Fruit fly (Drosophila melanogaster) ovary, adult (tissue): ENCODE measurements around the gene Phae1.

Experiments used
- CG17801 ChIP-seq: fragments of 200-800 bp; optimal IDR thresholded peaks from 2 replicates; lab custom pipeline; 2019; ENCODE audit warnings: missing biosample characterization, mild to moderate bottlenecking, missing genetic modification characterization, moderate library complexity; ENCODE audit not compliant: partially characterized antibody

Phae1 gene

dm6 chr2L:12108779-12109564, at the start of gene Phae1, which contains the start of gene Rab6:
Phae1 (plus strand) TSS chr2L:12109417.
Rab6 (minus strand) TSS chr2L:12109116.
- peak; percentile 63 for TF ChIP-seq CG17801

DNA sequence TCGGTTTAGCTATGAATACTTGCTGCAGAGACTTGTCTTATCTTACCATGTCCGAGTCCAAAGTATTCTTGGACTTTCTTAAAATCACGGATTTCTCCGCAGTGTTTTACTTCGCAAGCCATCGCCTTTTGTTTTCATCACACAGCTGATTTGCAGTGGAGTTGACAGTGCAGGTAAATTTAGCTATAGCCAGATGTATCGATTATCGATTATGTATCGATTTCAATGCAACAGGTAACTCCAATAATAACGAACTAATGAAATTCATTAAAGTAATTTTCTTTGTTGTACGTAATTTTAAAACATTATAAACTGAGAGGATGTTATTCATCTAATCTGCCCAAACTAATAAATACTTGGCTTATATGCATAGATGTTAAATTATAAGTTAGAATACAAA, 46.2 kb upstream of the Phae1 start, which contains the start of gene Rab3-GAP:
Gene Rab3-GAP (minus strand): TSS at position 150 of the 400 bp plus-strand sequence.
- TF ChIP-seq CG17801: peak; percentile 19

DNA sequence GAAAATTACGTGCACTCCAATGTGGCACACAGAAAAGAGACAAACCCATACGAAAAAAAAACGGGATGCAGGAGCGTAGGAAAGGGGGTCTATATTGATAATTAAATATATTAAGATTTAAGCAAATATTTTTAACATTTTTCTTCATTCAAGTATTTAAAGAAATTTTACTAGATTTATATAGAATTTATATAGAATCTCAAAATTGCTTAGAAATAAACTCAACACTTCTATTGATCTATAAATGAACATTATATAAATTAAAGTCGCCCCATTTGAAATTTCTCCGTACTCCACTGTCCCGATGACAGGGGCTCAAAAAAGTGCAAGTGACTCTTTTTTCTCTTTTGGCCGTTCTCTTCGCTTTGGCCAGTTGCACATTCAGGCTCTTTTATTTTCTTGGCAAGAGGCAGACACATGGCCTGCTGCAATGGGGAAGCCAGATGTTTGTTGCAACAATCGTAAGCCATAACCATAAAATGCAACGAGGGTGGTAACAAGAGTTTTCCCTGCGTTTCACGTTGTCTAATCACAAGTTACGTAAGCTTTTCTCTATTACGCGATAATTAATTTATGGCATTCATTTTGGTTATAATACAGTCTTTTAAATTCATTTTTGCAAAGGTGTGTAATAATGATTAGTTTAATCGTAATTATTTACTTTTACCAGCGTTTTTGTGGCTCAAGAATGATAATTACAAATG, 43.4 kb upstream of the Phae1 start:
- no peak for TF ChIP-seq CG17801

DNA sequence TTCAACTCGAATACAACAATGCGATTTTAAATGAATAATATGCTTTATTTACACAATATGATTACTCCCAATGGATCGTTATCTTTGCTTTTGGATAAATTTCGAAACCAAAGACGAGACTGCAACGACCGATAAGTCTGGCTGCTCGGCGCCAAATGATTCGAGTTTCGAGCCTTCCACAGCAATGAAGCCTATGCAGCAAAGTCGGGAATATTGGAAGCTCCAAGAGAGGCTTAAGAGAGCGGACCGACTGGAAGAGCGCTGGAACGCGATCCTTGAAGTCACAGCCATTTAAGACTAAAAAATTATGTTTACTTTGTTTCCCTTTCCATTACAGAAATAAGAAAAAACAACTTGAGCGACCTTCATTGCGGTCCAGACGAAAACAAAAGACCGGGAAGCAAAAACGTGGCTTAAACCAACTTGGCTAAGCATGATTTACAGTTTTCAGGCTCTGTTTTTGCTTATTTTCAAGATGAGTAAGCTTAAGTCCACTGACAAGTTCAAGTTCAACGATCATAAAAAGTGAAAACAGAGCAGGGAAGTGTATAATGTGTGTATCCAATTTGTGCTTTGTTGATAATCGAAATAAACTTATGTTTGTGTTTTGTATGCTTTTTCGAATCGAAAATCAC, 42.5 kb upstream of the Phae1 start, which contains the start of gene firl:
Gene firl (minus strand): TSS at position 159 of the 635 bp plus-strand sequence.
- TF ChIP-seq CG17801: no peak

dm6 chr2L:12075850-12076249, 33.4 kb upstream of the Phae1 start, which contains the start of gene CG14947:
CG14947 (plus strand) TSS chr2L:12076100.
- TF ChIP-seq CG17801: no peak

DNA sequence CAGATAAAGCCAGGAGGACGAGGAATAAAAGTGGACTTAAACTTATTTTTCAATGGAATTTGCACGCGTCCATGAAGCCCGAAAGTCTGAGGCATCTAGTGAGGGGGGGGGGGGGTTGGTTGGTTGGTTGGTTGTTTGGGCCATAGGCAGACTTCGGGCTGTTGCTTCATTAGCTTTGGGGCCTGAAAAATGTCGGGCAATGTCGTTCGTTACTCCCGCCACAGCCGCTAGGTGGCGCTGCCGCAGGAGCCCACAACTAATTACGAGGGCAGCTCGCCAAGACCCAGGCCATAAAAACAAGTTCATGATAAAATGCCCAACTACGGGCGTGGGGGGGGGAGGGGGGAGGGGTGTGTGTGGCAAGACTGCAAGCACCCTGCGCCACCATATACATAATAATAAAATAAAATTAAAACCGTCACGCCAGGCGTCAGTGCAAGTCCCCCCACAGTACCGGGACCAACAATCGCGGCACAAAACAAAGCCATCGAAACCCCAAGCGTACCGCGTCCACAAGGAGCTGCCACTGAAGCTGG, 31.0 kb upstream of the Phae1 start:
- no peak for TF ChIP-seq CG17801

DNA sequence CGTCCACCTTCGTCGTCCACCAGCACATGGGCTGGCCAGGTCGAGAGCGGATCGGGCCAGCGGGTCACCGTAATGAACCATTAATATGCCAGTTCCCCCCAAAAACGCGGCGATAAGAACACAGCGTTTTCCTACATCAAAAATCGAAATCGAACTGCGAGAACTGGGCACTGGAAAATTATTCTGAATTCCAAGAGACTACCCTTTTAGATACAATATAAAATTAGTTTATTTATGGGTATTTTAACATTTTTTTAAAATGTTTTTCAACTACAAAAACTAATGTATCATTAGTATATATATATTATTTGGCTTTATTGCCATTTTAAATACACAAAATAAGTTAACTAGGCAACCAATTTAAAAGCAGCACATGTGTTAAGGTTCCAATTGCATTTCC, 30.5 kb upstream of the Phae1 start:
- TF ChIP-seq CG17801: no peak

DNA sequence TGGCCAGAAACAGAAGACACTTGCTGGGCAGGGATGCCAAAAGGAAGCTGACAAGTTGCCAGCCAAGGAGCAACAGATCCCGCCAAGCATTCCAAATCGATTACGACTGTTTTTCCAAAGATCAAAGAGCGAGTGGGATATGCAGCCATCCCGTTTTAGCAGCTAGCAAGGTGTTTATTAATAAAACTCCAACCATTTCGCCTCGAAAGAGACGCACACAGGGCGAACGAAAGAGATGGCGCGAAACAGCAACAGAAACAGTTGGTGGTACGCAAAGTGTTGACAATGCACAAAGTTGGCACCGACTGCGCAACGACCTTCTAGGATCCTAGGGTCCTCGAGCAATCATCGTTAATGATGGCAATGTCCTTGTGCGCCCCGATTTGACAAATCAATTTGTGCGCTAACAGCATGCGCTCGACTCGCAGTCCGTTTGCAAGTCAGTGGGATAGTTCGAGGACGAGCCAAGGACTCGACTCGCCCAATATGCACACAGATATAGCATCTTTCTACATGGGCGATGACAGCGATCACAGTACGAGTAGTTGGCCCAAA, 29.3 kb upstream of the Phae1 start:
- TF ChIP-seq CG17801: no peak

DNA sequence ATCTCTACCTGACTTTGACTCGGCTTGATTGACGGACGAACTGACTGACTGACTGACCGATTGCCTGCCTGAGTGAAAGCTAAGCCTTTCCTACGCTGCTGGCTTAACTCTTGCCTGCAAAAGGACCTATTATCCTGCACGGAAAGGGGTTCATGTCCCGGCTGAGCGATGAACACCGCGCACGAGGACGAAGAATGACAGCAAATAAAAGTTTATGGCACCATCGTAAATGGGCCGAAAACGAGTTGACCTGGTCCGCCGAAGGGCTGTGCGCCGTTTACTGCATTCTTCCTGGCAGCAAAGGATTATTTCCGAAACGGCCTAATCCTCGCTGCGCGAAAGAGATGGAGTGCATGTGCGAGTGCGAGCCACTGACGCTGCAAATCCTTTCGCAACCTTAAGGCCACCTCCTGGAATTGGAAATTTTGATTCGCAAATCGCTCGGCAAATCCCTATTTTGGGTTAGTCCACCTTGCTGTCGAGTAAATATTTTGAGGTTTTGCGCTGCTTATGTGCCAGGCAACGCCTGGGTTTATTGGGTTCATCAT, 28.0 kb upstream of the Phae1 start:
- no peak for TF ChIP-seq CG17801

- TF ChIP-seq CG17801: no peak
Observed at dm6 chr2L:12085010-12085409, 24.2 kb upstream of the Phae1 start.

- no peak for TF ChIP-seq CG17801
Observed at dm6 chr2L:12085619-12086171, 23.5 kb upstream of the Phae1 start, which contains the start of gene prd. prd (minus strand) TSS chr2L:12085827.

dm6 chr2L:12087442-12087841, 21.8 kb upstream of the Phae1 start:
- TF ChIP-seq CG17801: no peak

- TF ChIP-seq CG17801: no peak
Observed at dm6 chr2L:12089145-12089544, 20.1 kb upstream of the Phae1 start.

- TF ChIP-seq CG17801: no peak
Observed at dm6 chr2L:12091522-12091921, 17.7 kb upstream of the Phae1 start, which contains the start of gene Pex19. Pex19 (plus strand) TSS chr2L:12091822.

dm6 chr2L:12092041-12092440, 17.2 kb upstream of the Phae1 start:
- no peak for TF ChIP-seq CG17801

DNA sequence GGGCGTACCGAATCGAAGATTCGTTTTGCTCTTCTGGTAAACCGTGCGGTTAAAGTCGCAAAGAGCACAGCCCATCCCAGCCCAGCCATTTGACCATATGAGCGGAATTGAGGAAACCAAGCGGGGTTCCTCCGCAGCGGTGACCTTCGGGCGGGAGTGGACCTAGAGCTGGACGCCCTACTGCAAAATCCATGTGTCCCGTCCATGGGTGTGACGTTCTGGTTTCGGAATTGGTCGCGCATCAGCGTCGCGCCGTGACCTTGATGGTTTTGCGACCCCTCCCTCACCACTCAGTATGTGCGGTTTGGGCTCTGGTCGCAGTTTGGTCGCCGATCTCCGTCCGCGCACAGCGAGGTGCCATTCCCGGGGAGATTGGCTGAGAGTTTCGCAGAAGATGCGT, 16.5 kb upstream of the Phae1 start:
- no peak for TF ChIP-seq CG17801
